Fruit fly (Drosophila melanogaster) S2 (cell line): Measurements from ENCODE around the gene sima.

Source experiments
- CG8478 ChIP-seq: fragments of >200 bp; optimal IDR thresholded peaks from 2 replicates; lab custom pipeline; 2018
- CTCF ChIP-seq, 2 experiments: fragments of >200 bp; optimal IDR thresholded peaks; 2 replicates each; lab custom pipeline; 2018

DNA sequence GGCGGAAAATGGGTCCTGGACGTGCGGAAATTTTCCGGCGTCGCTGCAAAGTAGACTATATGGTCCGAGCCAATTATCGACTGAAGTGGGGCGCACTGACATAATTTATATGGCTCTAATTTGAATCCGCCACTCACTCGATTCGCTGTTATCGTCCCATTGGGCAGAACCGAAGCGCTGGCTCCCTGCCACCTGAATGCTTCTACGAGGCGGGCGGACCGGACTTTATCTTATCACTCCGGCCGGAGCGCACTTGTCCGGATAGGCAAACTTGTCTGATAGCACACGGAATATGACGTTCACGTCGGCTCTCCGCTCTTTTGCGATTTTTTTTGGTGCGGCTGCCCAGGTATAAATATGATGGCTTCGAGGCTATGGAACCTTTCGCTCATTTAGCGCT, 4.4 kb downstream of the sima start:
- TF ChIP-seq CTCF (optimal IDR thresholded peaks at IDR 0.05; lab: Kevin White, UChicago) (no peak), CG8478 (lab: Kevin White, UChicago) (no peak)
